Fruit fly (Drosophila melanogaster): ENCODE measurements around the gene stol.

DNA sequence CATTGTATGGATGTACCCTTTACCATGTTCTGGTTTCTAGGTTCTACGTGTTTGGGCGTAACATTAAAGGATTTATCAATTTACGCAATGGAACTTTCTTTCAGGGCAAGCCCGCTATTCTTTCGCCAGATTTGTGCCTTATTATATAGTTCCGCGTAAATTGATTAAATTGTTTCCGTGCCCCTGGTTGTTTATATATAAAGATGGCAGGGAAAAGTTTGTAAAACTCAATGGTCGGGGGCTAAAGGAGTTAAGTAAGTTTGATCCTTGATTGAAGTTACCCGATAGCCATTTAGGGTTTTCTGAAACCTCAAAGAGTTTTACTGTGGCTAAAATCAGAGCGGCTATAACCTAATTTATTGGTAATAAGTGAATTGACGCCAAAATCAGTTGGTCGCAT, 76.4 kb downstream of the stol start:
- TF ChIP-seq CG11617 (GFP tag; optimal IDR thresholded peaks at IDR 0.05) (no peak), kay (GFP tag; ENCODE audit: borderline replicate concordance) (no peak), Crg-1 (GFP tag; optimal IDR thresholded peaks at IDR 0.05) (no peak), toe (GFP tag; optimal IDR thresholded peaks at IDR 0.05) (no peak), pad (GFP tag; optimal IDR thresholded peaks at IDR 0.05) (no peak), Mnt (GFP tag; optimal IDR thresholded peaks at IDR 0.05) (no peak)

Measured in whole organism, adult.